Fruit fly (Drosophila melanogaster) whole organism, pupa: ENCODE results near the gene CG13117.

Experiments used
- CG4496 ChIP-seq: fragments of 200-800 bp; sonication (Bioruptor generic); IDR thresholded peaks from 3 replicates; pipeline ENCODE4 v1.3.6; 2022; ENCODE audit warnings: missing biosample characterization, missing genetic modification characterization
- Ets98B ChIP-seq: fragments of 200-800 bp; sonication (Bioruptor generic); IDR thresholded peaks from 2 replicates; pipeline ENCODE4 v1.3.6; 2022; ENCODE audit warnings: missing biosample characterization, missing genetic modification characterization

DNA sequence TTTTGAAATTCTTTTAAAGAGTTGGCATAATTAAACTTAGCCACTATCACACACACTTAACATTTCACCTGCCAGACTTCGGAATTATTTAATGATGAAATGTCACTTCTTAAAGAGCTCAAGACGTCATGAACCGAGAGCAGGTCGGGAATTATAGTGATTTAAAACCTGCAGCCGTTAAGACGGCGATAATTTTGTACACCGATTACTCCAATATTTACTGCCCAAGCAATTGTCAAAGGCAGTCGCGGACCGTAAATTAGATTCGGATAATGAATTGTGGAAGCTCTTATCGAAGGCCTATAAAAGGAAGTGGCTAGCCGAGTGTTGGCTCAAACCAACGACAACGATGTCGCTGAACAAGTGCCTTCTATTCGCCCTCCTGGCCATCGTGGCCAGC is 32.3 kb downstream of the CG13117 start, which contains the start of gene CG17633:
- TF ChIP-seq Ets98B (GFP tag; lab: Robert Waterston, UW) = no peak
- TF ChIP-seq CG4496 = no peak
